Worm (Caenorhabditis elegans) whole organism, L1 larva: Measurements from ENCODE around the gene F44A6.3.
A peak's percentile ranks its signal among the peaks of the same experiment; 100 is the strongest.

Experiments
- ceh-63 ChIP-seq: fragments of 200-800 bp; sonication (Bioruptor generic); optimal IDR thresholded peaks from 2 replicates; lab custom pipeline; 2018; ENCODE audit warnings: mild to moderate bottlenecking, missing genetic modification characterization, missing compliant biosample characterization
- dpl-1 ChIP-seq, 3 experiments: fragments of 150-350 bp in 2 of 3; sonication (generic microtip) in 1 of 3; optimal IDR thresholded peaks; 2 replicates each; lab custom pipeline; 2014 to 2017; ENCODE audit warnings: missing biosample characterization in 3 of 3, missing genetic modification characterization in 3 of 3, missing genetic modification reagents in 3 of 3
- egl-27 ChIP-seq, 2 experiments: fragments of 150-350 bp in 1 of 2; sonication (generic microtip); optimal IDR thresholded peaks; 3 replicates each; lab custom pipeline; 2017 to 2018; ENCODE audit warnings: missing biosample characterization in 2 of 2, missing genetic modification characterization in 2 of 2, missing genetic modification reagents in 2 of 2
- fkh-10 ChIP-seq: sonication (generic microtip); optimal IDR thresholded peaks from 2 replicates; lab custom pipeline; 2017; ENCODE audit warnings: missing biosample characterization, missing genetic modification reagents, missing genetic modification characterization
- lir-3 ChIP-seq: sonication (generic microtip); optimal IDR thresholded peaks from 2 replicates; lab custom pipeline; 2016; ENCODE audit warnings: mild to moderate bottlenecking, missing genetic modification characterization, moderate library complexity, missing compliant biosample characterization; ENCODE audit not compliant: poor library complexity
- unc-62 ChIP-seq: fragments of 150-350 bp; optimal IDR thresholded peaks from 2 replicates; lab custom pipeline; 2014; ENCODE audit warnings: missing biosample characterization, missing genetic modification reagents, missing genetic modification characterization

ce11 chrX:10225845-10226244 is 13.3 kb downstream of the F44A6.3 start:
- no peak for TF ChIP-seq dpl-1 (GFP tag; optimal IDR thresholded peaks at IDR 0.05; lab: Kevin White, UChicago)
- TF ChIP-seq fkh-10 (GFP tag; lab: Kevin White, UChicago): peak; percentile 52
- TF ChIP-seq unc-62 (GFP tag; lab: Kevin White, UChicago): no peak
- no peak for TF ChIP-seq lir-3 (tag; lab: Kevin White, UChicago)
- no peak for TF ChIP-seq egl-27 (tag; optimal IDR thresholded peaks at IDR 0.05; lab: Kevin White, UChicago)
- no peak for TF ChIP-seq ceh-63 (GFP tag; lab: Kevin White, UChicago)
